Fruit fly (Drosophila melanogaster): ENCODE measurements around the gene CG6788.

Gene CG6788

dm6 chrX:17914508-17914907, 26.5 kb downstream of the CG6788 start:
- TF ChIP-seq psq (optimal IDR thresholded peaks at IDR 0.05), result no peak
- TF ChIP-seq ttk (optimal IDR thresholded peaks at IDR 0.05), result no peak
- no peak for TF ChIP-seq Myc (optimal IDR thresholded peaks at IDR 0.05)
- no peak for TF ChIP-seq Sin3A (optimal IDR thresholded peaks at IDR 0.05)
- TF ChIP-seq h (optimal IDR thresholded peaks at IDR 0.05), result no peak
- TF ChIP-seq insv (optimal IDR thresholded peaks at IDR 0.05), result no peak

DNA sequence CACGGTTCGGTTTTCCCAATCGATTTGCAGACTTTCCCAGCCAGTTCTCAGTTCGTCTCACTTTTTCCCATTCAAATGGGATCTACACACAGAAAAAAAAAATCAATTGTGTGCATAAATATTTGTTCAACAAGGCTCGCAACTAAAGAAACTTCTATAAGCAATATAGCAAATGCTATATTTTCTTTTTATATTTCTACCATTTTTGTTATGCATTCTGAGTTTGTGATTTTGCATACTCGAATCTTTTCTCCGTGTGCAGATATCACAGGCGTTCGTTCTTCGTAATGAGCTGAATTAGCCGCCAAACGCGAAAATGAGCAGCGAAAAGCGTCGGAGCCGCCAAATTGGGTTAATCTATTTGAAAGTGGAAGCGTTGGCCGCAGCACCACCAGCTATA, 28.0 kb downstream of the CG6788 start:
- TF ChIP-seq Myc (optimal IDR thresholded peaks at IDR 0.05) (no peak), h (optimal IDR thresholded peaks at IDR 0.05) (no peak), psq (optimal IDR thresholded peaks at IDR 0.05) (no peak), ttk (optimal IDR thresholded peaks at IDR 0.05) (no peak), Sin3A (optimal IDR thresholded peaks at IDR 0.05) (no peak), insv (optimal IDR thresholded peaks at IDR 0.05) (no peak)

DNA sequence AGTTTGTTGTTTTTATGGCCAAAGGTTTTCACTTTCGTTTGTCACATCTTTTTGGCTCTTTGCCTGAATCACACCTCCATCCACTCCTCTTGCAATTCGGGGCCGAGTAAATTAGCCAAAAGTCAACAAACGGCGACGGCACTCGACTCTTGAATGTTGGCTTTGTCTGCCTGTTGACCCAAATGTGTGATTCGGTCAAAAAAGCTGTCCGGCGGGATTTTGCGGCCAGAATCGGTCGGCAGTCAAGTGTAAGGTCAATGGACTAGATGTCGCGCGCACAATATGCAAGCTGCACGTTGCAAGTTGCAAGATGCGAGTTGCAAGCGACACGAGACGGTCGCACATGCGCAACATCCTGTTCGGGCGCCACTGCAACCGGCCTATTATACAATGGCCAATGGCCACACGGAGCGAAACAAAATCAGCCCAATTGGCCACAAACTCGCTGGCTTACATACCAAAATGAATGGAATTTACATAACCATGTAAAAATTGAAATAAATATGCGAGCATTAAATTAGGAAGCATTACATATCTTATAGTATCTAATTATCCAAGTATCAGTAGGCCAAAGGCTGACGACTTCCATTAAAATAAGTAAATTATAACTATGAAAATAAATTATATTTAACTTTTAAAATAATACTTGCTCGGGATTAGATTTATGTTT, 29.7 kb downstream of the CG6788 start:
- TF ChIP-seq psq (optimal IDR thresholded peaks at IDR 0.05) (no peak), h (optimal IDR thresholded peaks at IDR 0.05) (no peak), Myc (optimal IDR thresholded peaks at IDR 0.05) (no peak), ttk (optimal IDR thresholded peaks at IDR 0.05) (no peak), Sin3A (optimal IDR thresholded peaks at IDR 0.05) (no peak), insv (optimal IDR thresholded peaks at IDR 0.05) (no peak)

DNA sequence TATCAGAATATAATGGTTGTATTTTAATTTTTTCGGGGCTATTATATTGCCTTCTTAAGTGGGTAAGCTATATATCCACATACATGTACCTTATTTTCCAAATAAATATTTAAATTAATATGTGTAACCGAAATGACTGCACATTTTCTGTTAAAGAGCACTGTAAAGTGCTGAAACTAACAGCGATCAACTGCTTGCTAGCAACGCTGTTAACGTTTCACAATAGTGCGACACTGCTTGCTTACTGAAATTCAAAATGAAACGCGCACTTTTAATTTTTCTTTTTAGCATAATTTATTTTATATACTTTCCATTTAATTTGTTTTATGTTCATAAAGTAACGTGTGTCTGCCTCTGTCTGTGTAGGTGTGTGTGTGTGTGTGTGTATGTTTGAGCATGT, 36.1 kb downstream of the CG6788 start:
- TF ChIP-seq psq (optimal IDR thresholded peaks at IDR 0.05) (no peak), Sin3A (optimal IDR thresholded peaks at IDR 0.05) (no peak)

All from Kc167 (cell line).